Worm (Caenorhabditis elegans) whole organism, dauer: ENCODE results near the gene dmd-8.

ENCODE experiments used
- unc-62 ChIP-seq: sonication (generic microtip); optimal IDR thresholded peaks from 2 replicates; lab custom pipeline; 2017; ENCODE audit warnings: missing biosample characterization, missing genetic modification reagents, missing genetic modification characterization

Gene dmd-8

ce11 chrV:295802-296201 lies 40.4 kb downstream of the dmd-8 start:
- TF ChIP-seq unc-62 (GFP tag; lab: Kevin White, UChicago): no peak

ce11 chrV:285298-285697 lies 51.0 kb downstream of the dmd-8 start:
- TF ChIP-seq unc-62 (GFP tag; lab: Kevin White, UChicago): no peak

- no peak for TF ChIP-seq unc-62 (GFP tag; lab: Kevin White, UChicago)
Observed at ce11 chrV:284808-285207, 51.4 kb downstream of the dmd-8 start.
